Worm (Caenorhabditis elegans) whole organism, L4 larva: Measurements from ENCODE around the gene C46C2.3.

ENCODE experiments used
- D1046.2 ChIP-seq: fragments of 200-800 bp; sonication (Bioruptor generic); IDR thresholded peaks from 2 replicates; pipeline ENCODE4 v1.3.6; 2022; ENCODE audit warnings: missing genetic modification characterization, missing compliant biosample characterization
- R02D3.7 ChIP-seq: fragments of 150-350 bp; sonication (generic microtip); optimal IDR thresholded peaks from 3 replicates; lab custom pipeline; 2014; ENCODE audit warnings: missing biosample characterization, missing genetic modification characterization
- Y48G9A.11 ChIP-seq: fragments of 200-800 bp; sonication (Bioruptor generic); IDR thresholded peaks from 2 replicates; pipeline ENCODE4 v1.3.6; 2022; ENCODE audit warnings: missing genetic modification reagents, missing genetic modification characterization, missing compliant biosample characterization
- aha-1 ChIP-seq: fragments of 150-350 bp; peaks from one replicate; lab custom pipeline; 2014; ENCODE audit warnings: missing biosample characterization, missing genetic modification characterization
- aly-2 ChIP-seq: sonication (generic microtip); optimal IDR thresholded peaks from 2 replicates; lab custom pipeline; 2018; ENCODE audit warnings: missing biosample characterization, missing genetic modification characterization
- attf-4 ChIP-seq: sonication (generic microtip); optimal IDR thresholded peaks from 3 replicates; lab custom pipeline; 2017; ENCODE audit warnings: missing biosample characterization, missing genetic modification characterization
- ceh-62 ChIP-seq: sonication (generic microtip); optimal IDR thresholded peaks from 2 replicates; lab custom pipeline; 2017; ENCODE audit warnings: missing biosample characterization, missing genetic modification characterization
- ces-1 ChIP-seq: fragments of 150-350 bp; sonication (generic microtip); optimal IDR thresholded peaks from 4 replicates; lab custom pipeline; 2014; ENCODE audit warnings: missing biosample characterization, missing genetic modification reagents, missing genetic modification characterization
- daf-16 ChIP-seq, 3 experiments: sonication (generic microtip); optimal IDR thresholded peaks; 2 replicates each; lab custom pipeline; 2016 to 2017; ENCODE audit warnings: missing genetic modification characterization in 3 of 3, missing genetic modification reagents in 3 of 3, mild to moderate bottlenecking in 2 of 3, missing compliant biosample characterization in 2 of 3, missing biosample characterization in 1 of 3, moderate library complexity in 1 of 3
- daf-19 ChIP-seq: fragments of 200-800 bp; sonication (Bioruptor generic); conservative IDR thresholded peaks from 2 replicates; pipeline ENCODE4 v1.3.6; 2022; ENCODE audit warnings: missing genetic modification characterization, missing compliant biosample characterization
- dmd-9 ChIP-seq: fragments of 200-800 bp; sonication (Bioruptor generic); IDR thresholded peaks from 2 replicates; pipeline ENCODE4 v1.3.6; 2022; ENCODE audit warnings: missing genetic modification reagents, missing genetic modification characterization, missing compliant biosample characterization
- dpl-1 ChIP-seq: fragments of 150-350 bp; optimal IDR thresholded peaks from 2 replicates; lab custom pipeline; 2014; ENCODE audit warnings: missing biosample characterization, missing genetic modification reagents, missing genetic modification characterization
- egl-43 ChIP-seq: fragments of 200-800 bp; sonication (Bioruptor generic); IDR thresholded peaks from 2 replicates; pipeline ENCODE4 v1.3.6; 2022; ENCODE audit warnings: missing genetic modification reagents, missing genetic modification characterization, missing compliant biosample characterization
- hif-1 ChIP-seq, 2 experiments: sonication (generic microtip); optimal IDR thresholded peaks; 2 replicates each; lab custom pipeline; 2016 to 2017; ENCODE audit warnings: missing compliant biosample characterization in 2 of 2, missing genetic modification characterization in 2 of 2, missing genetic modification reagents in 2 of 2, missing genotype in 2 of 2, mild to moderate bottlenecking in 1 of 2
- jun-1 ChIP-seq: fragments of 150-350 bp; optimal IDR thresholded peaks from 2 replicates; lab custom pipeline; 2014; ENCODE audit warnings: missing biosample characterization, missing genetic modification reagents, missing genetic modification characterization
- lin-13 ChIP-seq: fragments of 150-350 bp; optimal IDR thresholded peaks from 2 replicates; lab custom pipeline; 2014; ENCODE audit warnings: missing biosample characterization, missing genetic modification reagents, missing genetic modification characterization
- lin-39 ChIP-seq: fragments of 150-350 bp; optimal IDR thresholded peaks from 2 replicates; lab custom pipeline; 2014; ENCODE audit warnings: missing biosample characterization, missing genetic modification reagents, missing genetic modification characterization
- madf-5 ChIP-seq, 2 experiments: fragments of 200-800 bp; sonication (Bioruptor generic); IDR thresholded peaks; 2 replicates each; pipeline ENCODE4 v1.3.6; 2022; ENCODE audit warnings: missing compliant biosample characterization in 2 of 2, missing genetic modification characterization in 2 of 2
- mdt-29 ChIP-seq: fragments of 200-800 bp; sonication (Bioruptor generic); IDR thresholded peaks from 2 replicates; pipeline ENCODE4 v1.3.6; 2022; ENCODE audit warnings: missing genetic modification reagents, missing genetic modification characterization, missing compliant biosample characterization
- mes-2 ChIP-seq: sonication (generic microtip); optimal IDR thresholded peaks from 2 replicates; lab custom pipeline; 2016; ENCODE audit warnings: missing genotype, mild to moderate bottlenecking, missing genetic modification characterization, missing compliant biosample characterization; ENCODE audit not compliant: poor library complexity, severe bottlenecking
- nhr-48 ChIP-seq: sonication (generic microtip); optimal IDR thresholded peaks from 2 replicates; lab custom pipeline; 2016; ENCODE audit warnings: mild to moderate bottlenecking, missing genetic modification characterization, missing compliant biosample characterization
- rbr-2 ChIP-seq: sonication (generic microtip); optimal IDR thresholded peaks from 2 replicates; lab custom pipeline; 2016; ENCODE audit warnings: missing genotype, missing genetic modification characterization, missing compliant biosample characterization
- set-16 ChIP-seq: fragments of 200-800 bp; sonication (Bioruptor generic); IDR thresholded peaks from 2 replicates; pipeline ENCODE4 v1.3.6; 2022; ENCODE audit warnings: missing genetic modification reagents, missing genetic modification characterization, missing compliant biosample characterization
- snpc-1.2 ChIP-seq: fragments of 200-800 bp; sonication (Bioruptor generic); IDR thresholded peaks from 2 replicates; pipeline ENCODE4 v1.3.6; 2022; ENCODE audit warnings: missing genetic modification reagents, missing genetic modification characterization, missing compliant biosample characterization
- snpc-4 ChIP-seq: fragments of 150-350 bp; optimal IDR thresholded peaks from 2 replicates; lab custom pipeline; 2014; ENCODE audit warnings: missing biosample characterization, missing genetic modification characterization
- tra-1 ChIP-seq: fragments of 200-800 bp; sonication (Bioruptor generic); IDR thresholded peaks from 2 replicates; pipeline ENCODE4 v1.3.6; 2022; ENCODE audit warnings: missing genetic modification reagents, missing genetic modification characterization, missing compliant biosample characterization
- unc-130 ChIP-seq: sonication (generic microtip); optimal IDR thresholded peaks from 2 replicates; lab custom pipeline; 2016; ENCODE audit warnings: missing genetic modification reagents, missing genetic modification characterization, missing compliant biosample characterization
- unc-62 ChIP-seq, 3 experiments: fragments of 150-350 bp in 1 of 3; sonication (generic microtip); optimal IDR thresholded peaks in 2 of 3; peaks in 1 of 3; 1 replicate in 1 of 3; 2 replicates in 2 of 3; lab custom pipeline; 2014 to 2017; ENCODE audit warnings: missing biosample characterization in 3 of 3, missing genetic modification characterization in 3 of 3, missing genetic modification reagents in 3 of 3, missing genotype in 1 of 3
- vab-7 ChIP-seq: fragments of 200-800 bp; sonication (Bioruptor generic); IDR thresholded peaks from 2 replicates; pipeline ENCODE4 v1.3.6; 2022; ENCODE audit warnings: missing genetic modification reagents, missing genetic modification characterization, missing compliant biosample characterization
- zfp-3 ChIP-seq: fragments of 200-800 bp; sonication (Bioruptor generic); conservative IDR thresholded peaks from 2 replicates; pipeline ENCODE4 v1.3.6; 2022; ENCODE audit warnings: missing genetic modification reagents, missing genetic modification characterization, missing compliant biosample characterization
- ztf-7 ChIP-seq: fragments of 150-350 bp; optimal IDR thresholded peaks from 2 replicates; lab custom pipeline; 2014; ENCODE audit warnings: missing biosample characterization, missing genetic modification characterization

C46C2.3 gene

DNA sequence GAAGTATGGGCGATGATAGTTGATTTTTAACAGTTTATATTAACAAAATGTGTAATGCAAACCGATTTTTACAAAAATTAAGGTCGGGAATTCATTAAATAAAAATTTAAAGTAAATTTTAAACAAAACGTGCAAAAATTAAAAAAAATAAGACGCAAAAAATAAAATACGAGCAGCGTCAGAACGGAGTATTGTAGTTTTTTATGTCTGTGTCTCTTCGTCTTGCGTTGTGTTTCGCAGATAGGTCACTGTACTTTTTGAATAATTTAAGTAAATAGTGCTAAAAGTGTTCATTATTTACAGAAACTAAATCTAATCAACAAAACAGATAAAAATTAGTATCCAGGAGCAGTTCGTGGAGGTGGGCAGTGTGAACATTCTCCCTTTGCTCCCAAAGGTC, 35.4 kb downstream of the C46C2.3 start (continued):
- TF ChIP-seq attf-4 (tag; lab: Kevin White, UChicago), result no peak
- peak in 1 of 2 experiments; percentile 95 for TF ChIP-seq hif-1 (tag; optimal IDR thresholded peaks at IDR 0.05; lab: Kevin White, UChicago)
- TF ChIP-seq dpl-1 (GFP tag; lab: Kevin White, UChicago), result peak; percentile 24
- peak; percentile 10 for TF ChIP-seq mes-2
- no peak for TF ChIP-seq nhr-48 (tag; lab: Kevin White, UChicago)
- TF ChIP-seq aly-2, result no peak
- TF ChIP-seq ztf-7, result no peak

- TF ChIP-seq ces-1 (GFP tag; lab: Kevin White, UChicago) (no peak), snpc-1.2 (GFP tag; lab: Robert Waterston, UW) (peak; percentile 55; the same call in 1 of the 2 replicates), daf-16 (GFP tag; optimal IDR thresholded peaks at IDR 0.05; lab: Kevin White, UChicago) (no peak), daf-16 (tag; optimal IDR thresholded peaks at IDR 0.05; lab: Kevin White, UChicago) (no peak), D1046.2 (GFP tag; lab: Robert Waterston, UW) (no peak), aha-1 (tag; lab: Kevin White, UChicago) (no peak), daf-19 (GFP tag; lab: Robert Waterston, UW) (no peak), snpc-4 (tag; lab: Kevin White, UChicago) (no peak), lin-39 (no peak), unc-130 (GFP tag; lab: Kevin White, UChicago) (no peak), set-16 (GFP tag; lab: Robert Waterston, UW) (peak; percentile 69), madf-5 (GFP tag; IDR thresholded peaks at IDR 0.05; lab: Robert Waterston, UW) (no peak), R02D3.7 (no peak)
Measured at ce11 chrIV:9260826-9261225, 35.9 kb downstream of the C46C2.3 start.

- TF ChIP-seq dmd-9 (no peak), unc-62 (GFP tag; optimal IDR thresholded peaks at IDR 0.05 in 1 of 2; lab: Kevin White, UChicago) (peak in 1 of 2 experiments; percentile 55), unc-62 (tag; optimal IDR thresholded peaks at IDR 0.05; lab: Kevin White, UChicago) (no peak), nhr-48 (tag; lab: Kevin White, UChicago) (peak; percentile 22)
Measured at ce11 chrIV:9261687-9262086, 36.8 kb downstream of the C46C2.3 start, which contains the start of gene col-120. Gene col-120, minus strand, starts transcription at chrIV:9261787.

ce11 chrIV:9262295-9262694, 37.4 kb downstream of the C46C2.3 start:
- TF ChIP-seq R02D3.7 (no peak), tra-1 (GFP tag; lab: Robert Waterston, UW) (no peak), aha-1 (tag; lab: Kevin White, UChicago) (peak; percentile 1), unc-62 (GFP tag; optimal IDR thresholded peaks at IDR 0.05 in 1 of 2; lab: Kevin White, UChicago) (peak in 1 of 2 experiments; percentile 92), unc-62 (tag; optimal IDR thresholded peaks at IDR 0.05; lab: Kevin White, UChicago) (no peak)
- TF ChIP-seq, all 104 proteins: peak for 2

DNA sequence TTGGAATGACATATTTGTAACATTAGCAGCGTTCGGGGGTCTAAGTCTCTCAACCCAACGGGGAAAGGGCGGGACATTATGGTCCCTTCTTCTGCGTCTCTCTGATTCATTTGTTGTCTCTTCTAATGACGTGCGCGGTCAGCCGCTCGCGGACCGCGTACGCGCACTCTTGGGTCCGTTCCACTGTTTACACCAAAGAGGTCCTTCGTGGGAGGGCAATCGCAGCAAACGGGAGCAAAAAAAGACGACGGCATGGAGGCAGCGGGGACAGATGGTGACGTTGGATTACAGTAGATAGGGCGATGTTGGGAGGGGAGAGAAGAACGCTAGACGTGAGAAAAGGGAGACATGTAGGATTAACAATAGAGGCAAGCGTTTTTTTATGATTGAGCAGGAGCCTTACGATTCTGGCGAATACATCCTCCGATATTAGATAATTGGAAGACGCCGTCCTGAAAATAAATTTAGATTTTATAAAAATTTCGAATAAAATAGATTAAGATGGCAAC, 38.9 kb downstream of the C46C2.3 start, which contains the start of gene flh-1:
TSS of gene flh-1 (minus strand) at position 459 of the 509 bp plus-strand sequence.
- TF ChIP-seq Y48G9A.11 (GFP tag; lab: Robert Waterston, UW) (no peak), D1046.2 (GFP tag; lab: Robert Waterston, UW) (no peak), ceh-62 (tag; lab: Kevin White, UChicago) (no peak), vab-7 (GFP tag; lab: Robert Waterston, UW) (no peak), rbr-2 (tag; lab: Kevin White, UChicago) (no peak), mes-2 (no peak), madf-5 (GFP tag; IDR thresholded peaks at IDR 0.05; lab: Robert Waterston, UW) (0 out of 4 replicates have a peak, but pooled peaks of 1 of the 2 experiments have one; percentile 23), egl-43 (GFP tag; lab: Robert Waterston, UW) (0 out of 2 replicates have a peak, but pooled peaks have one; percentile 34), zfp-3 (GFP tag; lab: Robert Waterston, UW) (no peak), jun-1 (tag; lab: Kevin White, UChicago) (no peak), mdt-29 (GFP tag; lab: Robert Waterston, UW) (no peak), set-16 (GFP tag; lab: Robert Waterston, UW) (0 out of 2 replicates have a peak, but pooled peaks have one; percentile 42), lin-13 (GFP tag; lab: Kevin White, UChicago) (no peak)
